Worm (Caenorhabditis elegans) whole organism, L4 larva: ENCODE data around the gene C33F10.14.

Experiments
- F10B5.3 ChIP-seq: sonication (generic microtip); optimal IDR thresholded peaks from 2 replicates; lab custom pipeline; 2016; ENCODE audit warnings: mild to moderate bottlenecking, missing genetic modification characterization, missing compliant biosample characterization
- F26F4.8 ChIP-seq: fragments of 200-800 bp; sonication (Bioruptor generic); conservative IDR thresholded peaks from 2 replicates; pipeline ENCODE4 v1.3.6; 2022; ENCODE audit warnings: missing genetic modification characterization, missing compliant biosample characterization
- T20F7.1 ChIP-seq: fragments of 200-800 bp; sonication (Bioruptor generic); optimal IDR thresholded peaks from 2 replicates; lab custom pipeline; 2018; ENCODE audit warnings: mild to moderate bottlenecking, missing genetic modification characterization, missing compliant biosample characterization
- ZK546.5 ChIP-seq, 2 experiments: sonication (generic microtip); optimal IDR thresholded peaks; 2 replicates each; lab custom pipeline; 2017; ENCODE audit warnings: missing biosample characterization in 2 of 2, missing genetic modification characterization in 2 of 2
- aha-1 ChIP-seq: fragments of 150-350 bp; peaks from one replicate; lab custom pipeline; 2014; ENCODE audit warnings: missing biosample characterization, missing genetic modification characterization
- aly-2 ChIP-seq: sonication (generic microtip); optimal IDR thresholded peaks from 2 replicates; lab custom pipeline; 2018; ENCODE audit warnings: missing biosample characterization, missing genetic modification characterization
- arid-1 ChIP-seq: fragments of 200-800 bp; sonication (Bioruptor generic); conservative IDR thresholded peaks from 2 replicates; pipeline ENCODE4 v1.3.6; 2022; ENCODE audit warnings: missing genetic modification reagents, missing genetic modification characterization, missing compliant biosample characterization
- ceh-28 ChIP-seq: fragments of 150-350 bp; optimal IDR thresholded peaks from 2 replicates; lab custom pipeline; 2014; ENCODE audit warnings: missing biosample characterization, missing genetic modification reagents, missing genetic modification characterization
- ceh-32 ChIP-seq: sonication (generic microtip); optimal IDR thresholded peaks from 2 replicates; lab custom pipeline; 2016; ENCODE audit warnings: mild to moderate bottlenecking, missing genetic modification characterization, missing compliant biosample characterization; ENCODE audit not compliant: poor library complexity
- cey-2 ChIP-seq: sonication (generic microtip); optimal IDR thresholded peaks from 3 replicates; lab custom pipeline; 2017; ENCODE audit warnings: missing genetic modification characterization, mild to moderate bottlenecking, missing compliant biosample characterization, antibody characterized with exemption, borderline replicate concordance; ENCODE audit not compliant: insufficient read depth
- daf-16 ChIP-seq, 3 experiments: sonication (generic microtip); optimal IDR thresholded peaks; 2 replicates each; lab custom pipeline; 2016 to 2017; ENCODE audit warnings: missing genetic modification characterization in 3 of 3, missing genetic modification reagents in 3 of 3, mild to moderate bottlenecking in 2 of 3, missing compliant biosample characterization in 2 of 3, missing biosample characterization in 1 of 3, moderate library complexity in 1 of 3
- daf-19 ChIP-seq: fragments of 200-800 bp; sonication (Bioruptor generic); conservative IDR thresholded peaks from 2 replicates; pipeline ENCODE4 v1.3.6; 2022; ENCODE audit warnings: missing genetic modification characterization, missing compliant biosample characterization
- dmd-6 ChIP-seq: fragments of 200-800 bp; sonication (Bioruptor generic); IDR thresholded peaks from 2 replicates; pipeline ENCODE4 v1.3.6; 2022; ENCODE audit warnings: missing genetic modification reagents, missing genetic modification characterization, missing compliant biosample characterization
- dpl-1 ChIP-seq: fragments of 150-350 bp; optimal IDR thresholded peaks from 2 replicates; lab custom pipeline; 2014; ENCODE audit warnings: missing biosample characterization, missing genetic modification reagents, missing genetic modification characterization
- dve-1 ChIP-seq: sonication (generic microtip); optimal IDR thresholded peaks from 2 replicates; lab custom pipeline; 2017; ENCODE audit warnings: antibody characterized with exemption, mild to moderate bottlenecking, missing genetic modification characterization, missing compliant biosample characterization; ENCODE audit not compliant: insufficient read depth
- egl-27 ChIP-seq: sonication (generic microtip); optimal IDR thresholded peaks from 3 replicates; lab custom pipeline; 2017; ENCODE audit warnings: missing biosample characterization, missing genetic modification reagents, missing genetic modification characterization
- egl-43 ChIP-seq: fragments of 200-800 bp; sonication (Bioruptor generic); IDR thresholded peaks from 2 replicates; pipeline ENCODE4 v1.3.6; 2022; ENCODE audit warnings: missing genetic modification reagents, missing genetic modification characterization, missing compliant biosample characterization
- fkh-10 ChIP-seq: fragments of 150-350 bp; optimal IDR thresholded peaks from 2 replicates; lab custom pipeline; 2014; ENCODE audit warnings: missing biosample characterization, missing genetic modification reagents, missing genetic modification characterization
- gei-8 ChIP-seq: fragments of 200-800 bp; sonication (Bioruptor generic); optimal IDR thresholded peaks from 2 replicates; lab custom pipeline; 2018; ENCODE audit warnings: mild to moderate bottlenecking, missing genetic modification characterization, missing compliant biosample characterization
- hlh-11 ChIP-seq: fragments of 200-800 bp; sonication (Bioruptor generic); optimal IDR thresholded peaks from 2 replicates; lab custom pipeline; 2018; ENCODE audit warnings: mild to moderate bottlenecking, missing genetic modification characterization, missing compliant biosample characterization
- hmg-1.1 ChIP-seq: fragments of 200-800 bp; sonication (Bioruptor generic); IDR thresholded peaks from 2 replicates; pipeline ENCODE4 v1.3.6; 2022; ENCODE audit warnings: missing genetic modification reagents, missing genetic modification characterization, missing compliant biosample characterization
- jun-1 ChIP-seq: fragments of 150-350 bp; optimal IDR thresholded peaks from 2 replicates; lab custom pipeline; 2014; ENCODE audit warnings: missing biosample characterization, missing genetic modification reagents, missing genetic modification characterization
- lin-15B ChIP-seq: fragments of 150-350 bp; sonication (generic microtip); optimal IDR thresholded peaks from 3 replicates; lab custom pipeline; 2014; ENCODE audit warnings: missing biosample characterization, missing genetic modification characterization
- lir-3 ChIP-seq: sonication (generic microtip); optimal IDR thresholded peaks from 2 replicates; lab custom pipeline; 2016; ENCODE audit warnings: mild to moderate bottlenecking, missing genetic modification characterization, missing compliant biosample characterization
- mdt-29 ChIP-seq: fragments of 200-800 bp; sonication (Bioruptor generic); IDR thresholded peaks from 2 replicates; pipeline ENCODE4 v1.3.6; 2022; ENCODE audit warnings: missing genetic modification reagents, missing genetic modification characterization, missing compliant biosample characterization
- mep-1 ChIP-seq: fragments of 150-350 bp; sonication (generic microtip); optimal IDR thresholded peaks from 3 replicates; lab custom pipeline; 2014; ENCODE audit warnings: missing biosample characterization, missing genetic modification characterization
- mxl-3 ChIP-seq: fragments of 200-800 bp; sonication (Bioruptor generic); optimal IDR thresholded peaks from 2 replicates; lab custom pipeline; 2018; ENCODE audit warnings: mild to moderate bottlenecking, missing genetic modification characterization, missing compliant biosample characterization
- nhr-111 ChIP-seq: fragments of 200-800 bp; sonication (Bioruptor generic); optimal IDR thresholded peaks from 2 replicates; lab custom pipeline; 2018; ENCODE audit warnings: mild to moderate bottlenecking, missing genetic modification characterization, missing compliant biosample characterization
- nhr-28 ChIP-seq: fragments of 150-350 bp; optimal IDR thresholded peaks from 2 replicates; lab custom pipeline; 2014; ENCODE audit warnings: missing biosample characterization, missing genetic modification characterization
- nhr-41 ChIP-seq: fragments of 200-800 bp; sonication (Bioruptor generic); IDR thresholded peaks from 2 replicates; pipeline ENCODE4 v1.3.6; 2022; ENCODE audit warnings: missing genetic modification reagents, missing genetic modification characterization, missing compliant biosample characterization
- nhr-42 ChIP-seq: fragments of 200-800 bp; sonication (Bioruptor generic); IDR thresholded peaks from 2 replicates; pipeline ENCODE4 v1.3.6; 2022; ENCODE audit warnings: missing genetic modification characterization, missing compliant biosample characterization
- nhr-76 ChIP-seq: fragments of 150-350 bp; optimal IDR thresholded peaks from 2 replicates; lab custom pipeline; 2014; ENCODE audit warnings: missing biosample characterization, missing genetic modification characterization
- php-3 ChIP-seq: fragments of 200-800 bp; sonication (Bioruptor generic); IDR thresholded peaks from 2 replicates; pipeline ENCODE4 v1.3.6; 2022; ENCODE audit warnings: missing genetic modification reagents, missing genetic modification characterization, missing compliant biosample characterization
- rbr-2 ChIP-seq: sonication (generic microtip); optimal IDR thresholded peaks from 2 replicates; lab custom pipeline; 2016; ENCODE audit warnings: missing genotype, missing genetic modification characterization, missing compliant biosample characterization
- snpc-1.2 ChIP-seq: fragments of 200-800 bp; sonication (Bioruptor generic); IDR thresholded peaks from 2 replicates; pipeline ENCODE4 v1.3.6; 2022; ENCODE audit warnings: missing genetic modification reagents, missing genetic modification characterization, missing compliant biosample characterization
- unc-130 ChIP-seq: sonication (generic microtip); optimal IDR thresholded peaks from 2 replicates; lab custom pipeline; 2016; ENCODE audit warnings: missing genetic modification reagents, missing genetic modification characterization, missing compliant biosample characterization
- unc-62 ChIP-seq, 3 experiments: fragments of 150-350 bp in 1 of 3; sonication (generic microtip); optimal IDR thresholded peaks in 2 of 3; peaks in 1 of 3; 1 replicate in 1 of 3; 2 replicates in 2 of 3; lab custom pipeline; 2014 to 2017; ENCODE audit warnings: missing biosample characterization in 3 of 3, missing genetic modification characterization in 3 of 3, missing genetic modification reagents in 3 of 3, missing genotype in 1 of 3
- zfp-2 ChIP-seq: sonication (generic microtip); optimal IDR thresholded peaks from 2 replicates; lab custom pipeline; 2016; ENCODE audit warnings: mild to moderate bottlenecking, missing genetic modification characterization, missing compliant biosample characterization
- zfp-3 ChIP-seq: fragments of 200-800 bp; sonication (Bioruptor generic); conservative IDR thresholded peaks from 2 replicates; pipeline ENCODE4 v1.3.6; 2022; ENCODE audit warnings: missing genetic modification reagents, missing genetic modification characterization, missing compliant biosample characterization
- zip-11 ChIP-seq: fragments of 200-800 bp; sonication (Bioruptor generic); IDR thresholded peaks from 2 replicates; pipeline ENCODE4 v1.3.6; 2022; ENCODE audit warnings: missing genetic modification characterization, missing compliant biosample characterization
- zip-2 ChIP-seq: fragments of 150-350 bp; optimal IDR thresholded peaks from 2 replicates; lab custom pipeline; 2014; ENCODE audit warnings: missing biosample characterization, missing genetic modification characterization
- ztf-7 ChIP-seq: fragments of 150-350 bp; optimal IDR thresholded peaks from 2 replicates; lab custom pipeline; 2014; ENCODE audit warnings: missing biosample characterization, missing genetic modification characterization

The C33F10.14 gene

DNA sequence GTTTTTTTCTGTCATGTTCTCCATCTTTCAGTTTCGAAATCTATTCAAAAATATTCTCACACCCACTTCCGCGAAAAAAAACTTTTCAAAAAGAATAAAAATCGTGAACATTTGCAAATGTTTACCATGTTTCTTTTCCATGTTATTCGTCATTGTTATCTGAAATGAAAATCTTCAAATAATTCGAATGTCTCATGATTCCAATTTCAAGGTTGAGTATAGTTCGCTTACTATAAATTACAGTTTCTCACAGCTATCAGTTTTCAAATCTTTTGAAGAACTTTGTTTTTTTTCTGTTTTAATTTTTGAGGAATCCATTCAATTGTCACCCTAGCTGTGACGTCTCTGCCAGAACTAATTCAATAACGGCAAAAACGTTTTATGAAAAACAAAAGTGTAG lies 37.3 kb upstream of the C33F10.14 start:
- no peak for TF ChIP-seq F10B5.3 (tag; lab: Kevin White, UChicago)
- TF ChIP-seq aha-1 (tag; lab: Kevin White, UChicago) = peak; percentile 86
- TF ChIP-seq unc-62 (GFP tag; optimal IDR thresholded peaks at IDR 0.05 in 1 of 2; lab: Kevin White, UChicago) = peak in 1 of 2 experiments; percentile 32
- no peak for TF ChIP-seq unc-62 (tag; optimal IDR thresholded peaks at IDR 0.05; lab: Kevin White, UChicago)

DNA sequence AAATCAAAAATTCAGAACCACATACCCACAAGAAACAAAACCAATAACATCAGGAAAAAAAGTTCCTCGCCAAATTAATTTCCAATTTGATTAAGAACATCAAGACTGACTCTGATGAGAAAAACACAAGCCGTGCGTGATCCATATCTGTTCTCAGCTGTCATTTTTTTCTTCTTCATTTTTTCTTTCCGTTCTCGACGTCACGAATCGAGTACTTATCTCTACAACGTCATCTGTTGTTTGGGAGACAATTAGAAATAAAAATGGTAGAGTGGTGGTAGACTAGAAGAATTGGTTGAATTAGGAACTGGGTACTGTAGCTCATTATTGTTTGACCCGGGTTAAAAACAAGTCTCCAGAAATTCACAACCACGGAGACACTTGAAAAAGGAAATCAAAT lies 36.2 kb upstream of the C33F10.14 start:
- no peak for TF ChIP-seq nhr-42
- TF ChIP-seq hlh-11 (tag; lab: Kevin White, UChicago) = peak; percentile 18
- no peak for TF ChIP-seq daf-16 (GFP tag; optimal IDR thresholded peaks at IDR 0.05; lab: Kevin White, UChicago)
- no peak for TF ChIP-seq daf-16 (tag; optimal IDR thresholded peaks at IDR 0.05; lab: Kevin White, UChicago)
- TF ChIP-seq snpc-1.2 (GFP tag; lab: Robert Waterston, UW) = no peak
- TF ChIP-seq hmg-1.1 (GFP tag; lab: Robert Waterston, UW) = no peak
- TF ChIP-seq dmd-6 (GFP tag; lab: Robert Waterston, UW) = peak; percentile 16
- TF ChIP-seq zip-2 (tag; lab: Kevin White, UChicago) = no peak

DNA sequence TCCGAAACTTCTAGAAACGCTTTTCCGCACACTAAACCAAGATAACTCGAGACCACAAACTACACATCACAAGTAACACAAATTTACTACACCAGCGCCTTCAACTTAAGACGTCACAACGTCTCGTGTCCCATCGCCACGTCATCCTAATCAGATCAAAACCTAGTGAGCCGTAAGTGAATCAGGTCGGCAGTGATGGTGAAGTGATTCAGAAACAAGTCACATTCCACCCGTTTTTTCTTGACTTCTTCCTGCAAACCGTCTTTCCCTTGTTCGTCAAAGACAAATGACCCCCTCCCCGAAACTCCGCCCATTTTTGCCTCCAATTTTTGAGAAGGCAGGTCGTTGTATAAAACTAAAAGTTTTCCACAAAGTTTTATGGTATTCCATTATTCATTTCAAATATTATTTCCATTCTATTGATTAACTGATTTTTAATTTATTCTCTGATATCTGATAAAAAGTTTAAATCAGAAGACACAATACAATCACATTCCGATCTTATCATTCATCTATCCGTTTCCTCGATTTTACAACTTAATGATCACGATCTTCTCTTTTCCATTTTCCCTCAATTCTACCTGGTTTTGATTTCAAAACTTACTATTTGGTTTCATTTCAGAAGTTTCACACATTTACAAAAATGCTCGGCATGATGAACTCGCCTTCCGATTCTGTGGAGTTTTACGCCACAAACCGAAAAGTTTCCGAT lies 34.4 kb upstream of the C33F10.14 start, which contains the start of gene F26G1.2:
TSS of gene F26G1.2 (plus strand) at position 508 of the 712 bp plus-strand sequence.
- TF ChIP-seq egl-43 (GFP tag; lab: Robert Waterston, UW) (peak; percentile 15; the same call in 1 of the 2 replicates), zfp-3 (GFP tag; lab: Robert Waterston, UW) (no peak), aha-1 (tag; lab: Kevin White, UChicago) (peak; percentile 69), php-3 (GFP tag; lab: Robert Waterston, UW) (no peak), zip-11 (GFP tag; lab: Robert Waterston, UW) (no peak), fkh-10 (GFP tag; lab: Kevin White, UChicago) (no peak), T20F7.1 (GFP tag; lab: Kevin White, UChicago) (no peak), gei-8 (GFP tag; lab: Kevin White, UChicago) (no peak), dpl-1 (GFP tag; lab: Kevin White, UChicago) (no peak), ZK546.5 (tag; optimal IDR thresholded peaks at IDR 0.05; lab: Kevin White, UChicago) (no peak), ceh-32 (tag; lab: Kevin White, UChicago) (no peak), F26F4.8 (GFP tag; lab: Robert Waterston, UW) (no peak), unc-130 (GFP tag; lab: Kevin White, UChicago) (no peak), zip-2 (tag; lab: Kevin White, UChicago) (no peak), nhr-42 (no peak), nhr-111 (no peak), nhr-28 (peak; percentile 57), mxl-3 (GFP tag; lab: Kevin White, UChicago) (no peak), egl-27 (no peak), mep-1 (tag; lab: Kevin White, UChicago) (no peak)

DNA sequence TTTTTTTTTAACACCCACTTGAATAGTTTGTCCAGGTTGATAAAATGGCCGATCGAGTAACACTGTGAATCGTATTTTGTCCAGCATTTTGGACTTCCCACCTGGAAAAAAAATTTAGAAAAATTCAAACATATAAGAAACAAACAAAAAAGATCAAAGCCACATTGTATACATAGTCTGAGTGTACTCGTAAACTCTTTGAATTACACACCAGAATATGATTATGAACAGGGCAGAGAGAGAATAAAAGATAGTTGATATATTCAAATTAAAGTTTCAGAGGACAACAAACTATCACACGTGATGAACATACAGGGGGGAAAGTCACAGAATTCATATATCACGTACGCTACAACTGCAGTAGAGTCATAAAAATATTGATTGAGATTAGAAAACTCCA lies 30.9 kb upstream of the C33F10.14 start, which contains the start of gene ttm-2:
TSS of gene ttm-2 (minus strand) at position 101 of the 400 bp plus-strand sequence.
- no peak for TF ChIP-seq zfp-2
- TF ChIP-seq arid-1 = no peak
- TF ChIP-seq rbr-2 = no peak
- no peak for TF ChIP-seq dve-1 (tag; lab: Kevin White, UChicago)
- no peak for TF ChIP-seq ztf-7 (tag; lab: Kevin White, UChicago)
- TF ChIP-seq nhr-76 (tag; lab: Kevin White, UChicago) = no peak
- no peak for TF ChIP-seq hmg-1.1 (GFP tag; lab: Robert Waterston, UW)
- no peak for TF ChIP-seq mdt-29 (GFP tag; lab: Robert Waterston, UW)
- no peak for TF ChIP-seq nhr-41 (GFP tag; lab: Robert Waterston, UW)
- no peak for TF ChIP-seq lir-3 (tag; lab: Kevin White, UChicago)
- TF ChIP-seq aly-2 = no peak
- no peak for TF ChIP-seq cey-2 (tag; lab: Kevin White, UChicago)
- no peak for TF ChIP-seq mxl-3 (GFP tag; lab: Kevin White, UChicago)
- TF ChIP-seq ceh-28 (tag; lab: Kevin White, UChicago) = no peak
- TF ChIP-seq jun-1 (tag; lab: Kevin White, UChicago) = no peak
- TF ChIP-seq lin-15B (tag; lab: Kevin White, UChicago) = no peak
- no peak for TF ChIP-seq ZK546.5 (tag; optimal IDR thresholded peaks at IDR 0.05; lab: Kevin White, UChicago)
- TF ChIP-seq daf-19 (GFP tag; lab: Robert Waterston, UW) = no peak
- no peak for TF ChIP-seq nhr-42
